Worm (Caenorhabditis elegans): ENCODE measurements around the gene C15H11.1.

C15H11.1 gene

DNA sequence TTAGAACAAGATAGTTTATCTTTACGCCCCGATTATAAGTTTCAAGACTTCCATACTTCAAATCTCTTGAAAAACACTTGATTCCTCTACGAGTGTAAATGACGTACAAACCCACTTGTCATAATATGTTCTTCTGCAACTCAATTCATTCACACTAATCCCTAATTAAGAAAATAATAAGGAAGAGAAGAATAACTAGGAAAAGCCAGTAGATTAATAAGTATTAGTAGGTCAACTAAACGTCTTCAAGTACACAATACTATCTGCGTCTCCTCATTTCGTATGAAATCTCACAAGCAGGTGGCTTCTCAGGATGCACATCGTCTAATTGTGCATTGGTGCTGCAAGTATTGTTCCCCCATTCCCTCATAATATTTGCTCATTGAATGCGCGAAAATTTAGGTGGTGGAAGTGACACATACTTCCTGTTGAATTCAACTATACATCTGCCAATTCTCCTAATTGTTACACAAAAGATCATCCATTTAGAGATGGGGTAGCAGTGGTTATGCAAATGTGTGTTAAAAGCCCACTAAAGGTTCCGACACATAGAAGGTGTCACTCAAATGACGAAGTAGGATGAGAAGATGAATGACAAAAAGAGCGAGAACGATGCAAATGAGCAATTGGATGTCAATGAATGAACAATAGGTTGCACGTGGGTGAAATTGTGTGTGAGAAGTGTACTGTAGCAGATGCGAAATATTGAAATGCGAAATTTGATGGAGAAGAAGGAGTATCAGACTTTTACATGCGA, 33.6 kb downstream of the C15H11.1 start:
- TF ChIP-seq flh-1 (GFP tag; optimal IDR thresholded peaks at IDR 0.05), result no peak
- TF ChIP-seq cnd-1 (tag; optimal IDR thresholded peaks at IDR 0.05), result peak; percentile 21
- no peak for TF ChIP-seq bed-3 (GFP tag; optimal IDR thresholded peaks at IDR 0.05)
- TF ChIP-seq zip-8 (tag; optimal IDR thresholded peaks at IDR 0.05), result no peak
- TF ChIP-seq nhr-2 (tag; optimal IDR thresholded peaks at IDR 0.05), result peak; percentile 25
- no peak for TF ChIP-seq hlh-1 (tag; optimal IDR thresholded peaks at IDR 0.05)
- no peak for TF ChIP-seq unc-62 (GFP tag; optimal IDR thresholded peaks at IDR 0.05)
- no peak for TF ChIP-seq nhr-28 (tag; optimal IDR thresholded peaks at IDR 0.05)
- TF ChIP-seq ztf-11 (tag; optimal IDR thresholded peaks at IDR 0.05), result no peak
- TF ChIP-seq ces-1 (GFP tag; optimal IDR thresholded peaks at IDR 0.05), result peak; percentile 59
- TF ChIP-seq mls-2 (tag; optimal IDR thresholded peaks at IDR 0.05), result peak; percentile 32
- TF ChIP-seq elt-3 (tag; optimal IDR thresholded peaks at IDR 0.05), result no peak
- TF ChIP-seq ham-2 (GFP tag; optimal IDR thresholded peaks at IDR 0.05), result no peak

DNA sequence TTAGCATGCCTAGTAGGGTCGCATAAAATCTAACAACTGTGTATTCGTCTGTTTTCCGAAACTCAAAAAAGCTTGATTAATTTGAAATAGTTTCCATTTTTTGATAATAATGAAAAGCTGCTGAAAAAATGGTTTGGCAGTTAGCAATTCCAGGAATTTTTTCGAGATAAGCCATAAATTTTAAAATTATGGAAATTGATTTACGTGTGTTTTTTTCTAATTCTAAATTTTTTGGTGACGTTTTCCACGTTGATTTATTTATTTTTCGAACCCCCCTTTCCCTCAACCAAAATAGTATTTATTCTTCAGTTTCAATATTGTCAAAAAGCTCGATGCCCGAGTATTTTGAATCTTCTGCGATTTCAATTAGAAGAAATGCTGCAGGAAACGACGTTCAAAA, 35.3 kb downstream of the C15H11.1 start, which contains the start of gene F23B12.1:
TSS of gene F23B12.1 (plus strand) at position 301 of the 400 bp plus-strand sequence.
- TF ChIP-seq ham-2 (GFP tag; optimal IDR thresholded peaks at IDR 0.05) (no peak), lin-32 (GFP tag; optimal IDR thresholded peaks at IDR 0.05) (no peak), bed-3 (GFP tag; optimal IDR thresholded peaks at IDR 0.05) (no peak), mep-1 (tag; optimal IDR thresholded peaks at IDR 0.05) (no peak), nhr-12 (tag; optimal IDR thresholded peaks at IDR 0.05) (no peak), nhr-2 (tag; optimal IDR thresholded peaks at IDR 0.05) (no peak), nhr-28 (tag; optimal IDR thresholded peaks at IDR 0.05) (no peak), ztf-11 (tag; optimal IDR thresholded peaks at IDR 0.05) (no peak), ceh-83 (GFP tag; optimal IDR thresholded peaks at IDR 0.05) (no peak), lsy-2 (tag; optimal IDR thresholded peaks at IDR 0.05) (no peak), M03D4.4 (tag; optimal IDR thresholded peaks at IDR 0.05) (no peak), unc-62 (GFP tag; optimal IDR thresholded peaks at IDR 0.05) (no peak), elt-3 (tag; optimal IDR thresholded peaks at IDR 0.05) (no peak), ceh-39 (tag; optimal IDR thresholded peaks at IDR 0.05) (no peak), drap-1 (GFP tag; optimal IDR thresholded peaks at IDR 0.05) (no peak), elt-1 (tag; optimal IDR thresholded peaks at IDR 0.05; ENCODE audit: borderline replicate concordance, insufficient read depth) (no peak), mab-5 (tag; optimal IDR thresholded peaks at IDR 0.05) (no peak), pha-4 (tag; optimal IDR thresholded peaks at IDR 0.05) (no peak), sem-2 (GFP tag; optimal IDR thresholded peaks at IDR 0.05) (no peak)

DNA sequence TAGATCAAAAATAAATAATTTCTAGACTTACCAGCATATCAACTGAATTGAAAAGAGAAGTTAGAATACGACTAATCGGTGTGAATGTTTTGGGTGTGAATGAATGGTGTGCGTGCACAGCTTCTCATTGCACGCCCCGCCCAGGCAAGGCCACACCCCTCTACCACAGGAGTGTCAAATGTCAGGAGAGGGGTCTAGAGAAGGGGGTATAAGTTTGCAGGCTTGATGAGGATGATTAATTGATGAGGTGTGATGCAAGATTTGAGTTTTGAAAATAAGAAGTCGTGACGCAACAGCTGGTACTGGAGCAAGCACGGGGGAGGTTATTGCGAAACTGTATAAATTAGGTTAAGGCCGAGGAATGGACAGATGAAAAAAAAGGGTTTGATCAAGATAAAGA, 38.7 kb downstream of the C15H11.1 start, which contains the start of gene egl-1:
TSS of gene egl-1 (minus strand) at position 101 of the 400 bp plus-strand sequence.
- TF ChIP-seq ceh-83 (GFP tag; optimal IDR thresholded peaks at IDR 0.05) (no peak), nhr-2 (tag; optimal IDR thresholded peaks at IDR 0.05) (no peak), drap-1 (GFP tag; optimal IDR thresholded peaks at IDR 0.05) (no peak), snpc-4 (tag; optimal IDR thresholded peaks at IDR 0.05) (no peak), zip-8 (tag; optimal IDR thresholded peaks at IDR 0.05) (peak; percentile 77), unc-39 (tag; optimal IDR thresholded peaks at IDR 0.05) (no peak)

DNA sequence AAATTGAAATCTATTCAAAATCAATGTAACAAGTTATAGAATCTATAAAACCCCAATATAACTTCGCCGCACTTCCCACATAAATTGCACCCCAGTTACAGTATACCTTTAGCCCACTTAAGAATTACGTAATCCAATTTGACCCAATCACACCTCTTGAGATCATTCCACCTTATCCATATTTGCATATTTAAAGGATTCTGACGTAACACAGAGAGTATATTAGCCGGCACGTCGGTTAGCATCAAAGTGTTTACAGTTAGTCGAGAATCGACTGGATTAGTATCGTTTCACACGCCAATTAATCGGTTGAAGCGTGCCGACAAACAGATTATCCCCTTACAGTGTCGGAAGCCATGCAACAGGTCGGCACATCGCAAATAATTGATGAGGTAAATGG, 40.0 kb downstream of the C15H11.1 start:
- TF ChIP-seq unc-120 (tag; optimal IDR thresholded peaks at IDR 0.05; ENCODE audit: poor library complexity, severe bottlenecking), result no peak
- peak; percentile 85 for TF ChIP-seq zip-8 (tag; optimal IDR thresholded peaks at IDR 0.05)
- TF ChIP-seq drap-1 (GFP tag; optimal IDR thresholded peaks at IDR 0.05), result no peak
- peak; percentile 97 for TF ChIP-seq nhr-2 (tag; optimal IDR thresholded peaks at IDR 0.05)

DNA sequence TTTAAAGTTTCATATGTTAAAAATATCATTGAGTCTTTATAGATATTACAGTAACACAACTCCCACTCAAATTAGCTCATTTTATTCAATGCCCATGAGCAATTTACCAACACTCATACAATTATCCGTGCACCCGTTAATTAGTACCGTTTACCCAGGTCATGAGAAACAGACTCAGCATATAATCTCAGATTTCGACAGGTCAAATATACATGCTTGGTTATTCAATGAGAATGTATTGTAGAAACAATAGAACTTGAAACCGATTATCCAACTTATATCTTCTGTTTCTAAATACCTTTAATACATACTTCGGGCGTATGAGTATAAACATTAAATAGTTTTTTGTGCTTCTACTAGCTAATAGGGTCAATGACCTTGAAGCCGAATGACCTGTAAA, 42.6 kb downstream of the C15H11.1 start:
- TF ChIP-seq nhr-2 (tag; optimal IDR thresholded peaks at IDR 0.05), result peak; percentile 65
- no peak for TF ChIP-seq unc-39 (tag; optimal IDR thresholded peaks at IDR 0.05)

DNA sequence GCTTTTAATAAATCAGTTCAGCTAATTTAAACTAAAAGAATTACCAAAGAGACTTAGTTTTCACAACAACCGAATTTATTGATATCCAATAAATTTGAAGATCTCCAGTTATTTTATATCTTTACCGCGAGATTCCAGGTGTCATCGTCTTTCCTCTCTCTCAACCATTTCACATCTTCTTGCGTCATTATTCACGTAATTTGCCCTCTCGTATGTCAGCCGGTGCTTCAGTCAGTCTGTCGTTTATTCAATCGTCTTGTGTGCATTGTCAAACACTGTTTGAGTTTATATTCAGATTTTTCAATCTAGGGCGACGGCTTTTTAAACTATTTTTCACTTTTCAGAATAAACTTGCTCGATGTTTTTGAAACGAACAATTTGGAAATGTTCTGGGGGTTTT, 43.8 kb downstream of the C15H11.1 start:
- TF ChIP-seq ham-2 (GFP tag; optimal IDR thresholded peaks at IDR 0.05) (no peak), zip-8 (tag; optimal IDR thresholded peaks at IDR 0.05) (peak; percentile 51), nhr-2 (tag; optimal IDR thresholded peaks at IDR 0.05) (peak; percentile 53), nhr-12 (tag; optimal IDR thresholded peaks at IDR 0.05) (no peak), M03D4.4 (tag; optimal IDR thresholded peaks at IDR 0.05) (no peak), sem-2 (GFP tag; optimal IDR thresholded peaks at IDR 0.05) (no peak), bed-3 (GFP tag; optimal IDR thresholded peaks at IDR 0.05) (no peak)
